Worm (Caenorhabditis elegans): ENCODE measurements around the gene str-16.
A peak's percentile ranks its signal among the peaks of the same experiment; 100 is the strongest.

Gene str-16

ce11 chrV:3204433-3204832, 32.2 kb upstream of the str-16 start:
- TF ChIP-seq hmg-4 (GFP tag; optimal IDR thresholded peaks at IDR 0.05) (no peak), F13C5.2 (tag; optimal IDR thresholded peaks at IDR 0.05) (no peak), hnd-1 (tag; optimal IDR thresholded peaks at IDR 0.05) (no peak), sea-1 (GFP tag; conservative IDR thresholded peaks at IDR 0.05) (no peak), tbx-37 (GFP tag; conservative IDR thresholded peaks at IDR 0.05) (no peak), ets-7 (tag; optimal IDR thresholded peaks at IDR 0.05) (no peak), aly-1 (tag; optimal IDR thresholded peaks at IDR 0.05) (no peak), ceh-13 (GFP tag; optimal IDR thresholded peaks at IDR 0.05) (no peak)

DNA sequence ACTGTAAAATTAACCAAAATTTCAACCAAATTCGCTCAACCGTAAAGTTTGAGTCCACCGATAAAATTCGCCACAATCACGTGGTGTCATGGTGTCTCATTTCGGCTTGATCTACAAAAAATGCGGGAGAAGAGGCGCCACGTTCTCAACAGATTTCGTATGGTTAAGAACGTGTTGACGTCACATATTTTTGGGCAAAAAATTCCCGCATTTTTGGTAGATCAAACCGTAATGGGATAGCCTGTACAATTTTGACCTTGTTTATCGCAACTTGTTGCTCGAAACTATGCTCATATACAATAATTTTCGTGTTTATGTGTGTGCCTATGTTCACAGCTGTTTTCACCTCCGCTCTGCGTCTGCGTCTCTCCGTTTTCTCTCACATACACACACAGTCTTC, 27.7 kb upstream of the str-16 start:
- no peak for TF ChIP-seq B0310.2 (tag; optimal IDR thresholded peaks at IDR 0.05)
- no peak for TF ChIP-seq ama-1 (optimal IDR thresholded peaks at IDR 0.05)
- no peak for TF ChIP-seq hmbx-1 (tag; optimal IDR thresholded peaks at IDR 0.05)

- TF ChIP-seq F13C5.2 (tag; optimal IDR thresholded peaks at IDR 0.05), result no peak
- no peak for TF ChIP-seq pes-1 (GFP tag; IDR thresholded peaks at IDR 0.05)
- no peak for TF ChIP-seq hmbx-1 (tag; optimal IDR thresholded peaks at IDR 0.05)
- TF ChIP-seq scrt-1 (GFP tag; IDR thresholded peaks at IDR 0.05), result no peak
- no peak for TF ChIP-seq hmg-4 (GFP tag; optimal IDR thresholded peaks at IDR 0.05)
- no peak for TF ChIP-seq ets-7 (tag; optimal IDR thresholded peaks at IDR 0.05)
- no peak for TF ChIP-seq aly-1 (tag; optimal IDR thresholded peaks at IDR 0.05)
- no peak for TF ChIP-seq sea-1 (GFP tag; conservative IDR thresholded peaks at IDR 0.05)
- no peak for TF ChIP-seq tbx-11 (GFP tag; IDR thresholded peaks at IDR 0.05)
- TF ChIP-seq flt-1 (GFP tag; IDR thresholded peaks at IDR 0.05), result no peak
- no peak for TF ChIP-seq hnd-1 (tag; optimal IDR thresholded peaks at IDR 0.05)
- no peak for TF ChIP-seq ceh-13 (GFP tag; optimal IDR thresholded peaks at IDR 0.05)
- TF ChIP-seq ama-1 (optimal IDR thresholded peaks at IDR 0.05), result no peak
- no peak for TF ChIP-seq B0310.2 (tag; optimal IDR thresholded peaks at IDR 0.05)
- no peak for TF ChIP-seq tbx-37 (GFP tag; conservative IDR thresholded peaks at IDR 0.05)
- TF ChIP-seq tra-4 (tag; optimal IDR thresholded peaks at IDR 0.05), result no peak
- no peak for TF ChIP-seq ceh-36 (tag; optimal IDR thresholded peaks at IDR 0.05)
Measured at ce11 chrV:3210147-3210546, 26.5 kb upstream of the str-16 start, which contains the start of gene apx-1. Gene apx-1 (plus strand): TSS chrV:3210196.

ce11 chrV:3218604-3219003, 18.1 kb upstream of the str-16 start:
- TF ChIP-seq ceh-36 (tag; optimal IDR thresholded peaks at IDR 0.05) (no peak), tbx-11 (GFP tag; IDR thresholded peaks at IDR 0.05) (no peak), hmbx-1 (tag; optimal IDR thresholded peaks at IDR 0.05) (no peak), ceh-13 (GFP tag; optimal IDR thresholded peaks at IDR 0.05) (no peak), tbx-37 (GFP tag; conservative IDR thresholded peaks at IDR 0.05) (no peak), hnd-1 (tag; optimal IDR thresholded peaks at IDR 0.05) (no peak)

DNA sequence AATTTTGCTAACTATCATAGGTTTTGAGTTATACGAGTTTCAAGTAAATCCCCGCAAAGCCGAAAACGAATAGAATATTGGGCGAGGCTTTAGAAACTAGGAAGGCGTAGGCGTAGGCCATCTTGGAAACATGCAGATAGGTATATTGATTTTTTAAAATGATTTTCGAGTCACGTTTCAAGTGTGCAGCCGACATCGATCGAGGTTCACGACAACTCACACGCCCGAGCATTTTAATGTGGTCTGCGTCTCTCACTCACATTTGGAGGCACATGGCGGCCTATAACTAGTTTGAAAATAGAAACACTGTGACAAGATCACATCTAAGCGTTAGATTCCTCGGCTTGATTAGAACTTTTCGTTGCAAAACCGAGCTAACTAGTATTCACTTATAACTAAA, 9.3 kb upstream of the str-16 start, which contains the start of gene K08D9.2:
TSS of gene K08D9.2 (plus strand) at position 301 of the 400 bp plus-strand sequence.
- TF ChIP-seq hmg-4 (GFP tag; optimal IDR thresholded peaks at IDR 0.05) (no peak), sea-1 (GFP tag; conservative IDR thresholded peaks at IDR 0.05) (no peak), ceh-13 (GFP tag; optimal IDR thresholded peaks at IDR 0.05) (no peak), ets-7 (tag; optimal IDR thresholded peaks at IDR 0.05) (no peak), F13C5.2 (tag; optimal IDR thresholded peaks at IDR 0.05) (no peak), hnd-1 (tag; optimal IDR thresholded peaks at IDR 0.05) (no peak), flt-1 (GFP tag; IDR thresholded peaks at IDR 0.05) (no peak), ama-1 (optimal IDR thresholded peaks at IDR 0.05) (no peak), pes-1 (GFP tag; IDR thresholded peaks at IDR 0.05) (no peak), aly-1 (tag; optimal IDR thresholded peaks at IDR 0.05) (no peak), scrt-1 (GFP tag; IDR thresholded peaks at IDR 0.05) (no peak), tbx-11 (GFP tag; IDR thresholded peaks at IDR 0.05) (no peak), tbx-37 (GFP tag; conservative IDR thresholded peaks at IDR 0.05) (no peak), ceh-36 (tag; optimal IDR thresholded peaks at IDR 0.05) (no peak), tra-4 (tag; optimal IDR thresholded peaks at IDR 0.05) (no peak), hmbx-1 (tag; optimal IDR thresholded peaks at IDR 0.05) (no peak), B0310.2 (tag; optimal IDR thresholded peaks at IDR 0.05) (no peak)

- TF ChIP-seq scrt-1 (GFP tag; IDR thresholded peaks at IDR 0.05) (no peak), ceh-36 (tag; optimal IDR thresholded peaks at IDR 0.05) (peak; percentile 62), tra-4 (tag; optimal IDR thresholded peaks at IDR 0.05) (no peak)
Measured at ce11 chrV:3230150-3230549, 6.5 kb upstream of the str-16 start.

ce11 chrV:3230597-3230996, 6.1 kb upstream of the str-16 start, which contains the start of gene K08D9.10:
Gene K08D9.10 (plus strand): TSS chrV:3230897.
- TF ChIP-seq tbx-37 (GFP tag; conservative IDR thresholded peaks at IDR 0.05), result no peak
- no peak for TF ChIP-seq scrt-1 (GFP tag; IDR thresholded peaks at IDR 0.05)
- no peak for TF ChIP-seq sea-1 (GFP tag; conservative IDR thresholded peaks at IDR 0.05)
- no peak for TF ChIP-seq flt-1 (GFP tag; IDR thresholded peaks at IDR 0.05)
- no peak for TF ChIP-seq pes-1 (GFP tag; IDR thresholded peaks at IDR 0.05)
- TF ChIP-seq ceh-13 (GFP tag; optimal IDR thresholded peaks at IDR 0.05), result no peak

DNA sequence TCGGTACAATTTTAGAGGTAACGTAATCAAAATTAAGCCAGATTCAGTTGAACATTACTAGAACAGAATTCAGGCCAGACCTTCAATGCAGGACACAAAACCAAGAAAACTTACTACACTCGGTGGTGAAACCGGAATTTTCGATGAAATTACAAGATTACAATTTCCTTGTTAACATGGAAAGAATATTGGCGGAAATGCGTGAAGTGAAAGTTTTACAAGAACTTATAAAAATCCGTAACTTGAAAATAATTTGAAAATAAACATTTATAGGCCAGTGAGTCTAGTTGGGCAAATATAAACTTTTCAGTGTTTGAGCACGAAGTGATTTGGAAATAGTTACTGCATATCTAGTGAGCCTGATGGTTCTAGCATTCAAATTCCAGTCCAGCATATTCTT, 1.8 kb upstream of the str-16 start, which contains the start of gene K08D9.6:
TSS of gene K08D9.6 (minus strand) at position 101 of the 400 bp plus-strand sequence.
- TF ChIP-seq ceh-13 (GFP tag; optimal IDR thresholded peaks at IDR 0.05), result no peak
- TF ChIP-seq ama-1 (optimal IDR thresholded peaks at IDR 0.05), result no peak
- no peak for TF ChIP-seq hnd-1 (tag; optimal IDR thresholded peaks at IDR 0.05)
- TF ChIP-seq B0310.2 (tag; optimal IDR thresholded peaks at IDR 0.05), result no peak
- TF ChIP-seq sea-1 (GFP tag; conservative IDR thresholded peaks at IDR 0.05), result no peak
- no peak for TF ChIP-seq tbx-11 (GFP tag; IDR thresholded peaks at IDR 0.05)

ce11 chrV:3241175-3241574, 4.5 kb downstream of the str-16 start, which contains the start of gene srj-11:
Gene srj-11 (plus strand): TSS chrV:3241424.
- TF ChIP-seq ama-1 (optimal IDR thresholded peaks at IDR 0.05), result no peak
- no peak for TF ChIP-seq ceh-36 (tag; optimal IDR thresholded peaks at IDR 0.05)
- TF ChIP-seq scrt-1 (GFP tag; IDR thresholded peaks at IDR 0.05), result no peak
- no peak for TF ChIP-seq B0310.2 (tag; optimal IDR thresholded peaks at IDR 0.05)
- TF ChIP-seq sea-1 (GFP tag; conservative IDR thresholded peaks at IDR 0.05), result no peak
- TF ChIP-seq F13C5.2 (tag; optimal IDR thresholded peaks at IDR 0.05), result no peak
- no peak for TF ChIP-seq ets-7 (tag; optimal IDR thresholded peaks at IDR 0.05)
- no peak for TF ChIP-seq aly-1 (tag; optimal IDR thresholded peaks at IDR 0.05)
- TF ChIP-seq hmg-4 (GFP tag; optimal IDR thresholded peaks at IDR 0.05), result no peak
- no peak for TF ChIP-seq ceh-13 (GFP tag; optimal IDR thresholded peaks at IDR 0.05)
- no peak for TF ChIP-seq flt-1 (GFP tag; IDR thresholded peaks at IDR 0.05)
- TF ChIP-seq tbx-37 (GFP tag; conservative IDR thresholded peaks at IDR 0.05), result no peak
- no peak for TF ChIP-seq hnd-1 (tag; optimal IDR thresholded peaks at IDR 0.05)
- no peak for TF ChIP-seq tbx-11 (GFP tag; IDR thresholded peaks at IDR 0.05)

Measured in whole organism, early embryonic.